Fruit fly (Drosophila melanogaster): Measurements from ENCODE around the gene CG4558.
A peak's percentile ranks its signal among the peaks of the same experiment; 100 is the strongest.

Gene CG4558

DNA sequence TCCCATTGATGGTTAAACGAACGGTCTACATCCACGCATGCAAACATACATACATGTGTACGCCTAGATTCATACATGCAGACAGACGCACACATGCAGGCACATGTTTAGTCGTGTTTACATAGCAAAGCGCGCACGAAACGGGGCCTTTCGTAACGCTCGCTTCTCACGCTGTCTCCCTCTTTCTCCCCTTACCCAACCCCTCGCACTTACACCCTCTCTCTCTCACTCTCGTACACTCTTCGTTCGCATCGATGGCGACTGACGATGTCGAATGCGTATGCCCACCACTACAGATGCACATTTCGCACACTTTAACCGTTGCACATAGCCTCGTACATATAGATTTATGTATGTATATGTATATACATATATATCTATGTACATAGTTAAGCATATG, 16.5 kb downstream of the CG4558 start (continued):
- peak; percentile 9 for TF ChIP-seq dsx (GFP tag; optimal IDR thresholded peaks at IDR 0.05; ENCODE audit: poor library complexity, severe bottlenecking)
- TF ChIP-seq Sox15 (GFP tag; optimal IDR thresholded peaks at IDR 0.05), result no peak
- no peak for TF ChIP-seq CG8632 (GFP tag; optimal IDR thresholded peaks at IDR 0.05)
- no peak for TF ChIP-seq Ets96B (tag; optimal IDR thresholded peaks at IDR 0.05)
- TF ChIP-seq spab (GFP tag; optimal IDR thresholded peaks at IDR 0.05), result no peak
- no peak for TF ChIP-seq CG7368 (GFP tag; optimal IDR thresholded peaks at IDR 0.05)
- no peak for TF ChIP-seq CG11294 (GFP tag; IDR thresholded peaks at IDR 0.05)
- TF ChIP-seq dac (GFP tag; optimal IDR thresholded peaks at IDR 0.05), result no peak
- TF ChIP-seq CG34406 (GFP tag; optimal IDR thresholded peaks at IDR 0.05), result no peak
- TF ChIP-seq Hr39 (GFP tag; optimal IDR thresholded peaks at IDR 0.05), result no peak
- no peak for TF ChIP-seq fd59A (GFP tag; optimal IDR thresholded peaks at IDR 0.05)
- no peak for TF ChIP-seq CG4318 (GFP tag; optimal IDR thresholded peaks at IDR 0.05)
- TF ChIP-seq Eip78C (GFP tag), result peak; percentile 19
- no peak for TF ChIP-seq Hr38 (GFP tag; optimal IDR thresholded peaks at IDR 0.05)
- peak; percentile 65; the same call in 1 of the 3 replicates for TF ChIP-seq CG6163 (GFP tag; IDR thresholded peaks at IDR 0.05)
- no peak for TF ChIP-seq Eip93F (GFP tag; optimal IDR thresholded peaks at IDR 0.05)
- no peak for TF ChIP-seq CG6792 (GFP tag; optimal IDR thresholded peaks at IDR 0.05)
- TF ChIP-seq CG16779 (tag; optimal IDR thresholded peaks at IDR 0.05), result no peak
- TF ChIP-seq ss (GFP tag; optimal IDR thresholded peaks at IDR 0.05), result peak; percentile 62 to 71
- TF ChIP-seq esn (GFP tag; optimal IDR thresholded peaks at IDR 0.05), result no peak
- no peak for TF ChIP-seq net (GFP tag; optimal IDR thresholded peaks at IDR 0.05)
- no peak for TF ChIP-seq Smox (GFP tag; optimal IDR thresholded peaks at IDR 0.05)
- peak; percentile 16 for TF ChIP-seq CG6808 (GFP tag; optimal IDR thresholded peaks at IDR 0.05)
- TF ChIP-seq Hr4 (GFP tag; optimal IDR thresholded peaks at IDR 0.05), result no peak
- no peak for TF ChIP-seq salr (GFP tag; optimal IDR thresholded peaks at IDR 0.05)
- TF ChIP-seq eg (GFP tag; IDR thresholded peaks at IDR 0.05), result peak; percentile 54; the same call in 2 of the 3 replicates
- TF ChIP-seq CG9139 (GFP tag; optimal IDR thresholded peaks at IDR 0.05), result no peak
- TF ChIP-seq pdm3 (GFP tag; optimal IDR thresholded peaks at IDR 0.05), result no peak

DNA sequence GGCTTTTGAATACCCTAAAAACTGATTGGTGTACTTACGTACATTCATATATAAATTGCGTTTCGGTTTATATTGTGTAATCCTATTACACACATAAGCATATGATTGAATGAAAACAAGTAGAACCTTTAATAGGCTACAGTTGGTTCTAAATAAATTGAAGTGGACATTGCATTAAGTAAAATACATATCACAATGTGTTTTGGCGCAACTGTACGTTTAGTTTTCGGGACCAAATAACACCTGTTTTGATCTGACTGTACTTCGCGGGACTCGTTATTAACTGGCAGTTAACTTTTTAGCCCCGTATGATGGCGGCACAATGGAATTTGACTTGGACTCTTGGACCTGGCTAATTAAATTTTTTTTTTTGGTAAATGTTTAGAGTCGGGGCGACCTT, 17.2 kb downstream of the CG4558 start:
- peak; percentile 5 for TF ChIP-seq topi (GFP tag; optimal IDR thresholded peaks at IDR 0.05)
- TF ChIP-seq Sox14 (GFP tag; optimal IDR thresholded peaks at IDR 0.05), result peak; percentile 0
- no peak for TF ChIP-seq Hr4 (GFP tag; optimal IDR thresholded peaks at IDR 0.05)
- no peak for TF ChIP-seq spab (GFP tag; optimal IDR thresholded peaks at IDR 0.05)
- TF ChIP-seq Eip78C (GFP tag), result peak; percentile 72
- peak; percentile 6 for TF ChIP-seq CG32006 (GFP tag; optimal IDR thresholded peaks at IDR 0.05)
- TF ChIP-seq svp (GFP tag), result peak; percentile 40
- TF ChIP-seq CG6276 (GFP tag; optimal IDR thresholded peaks at IDR 0.05), result peak; percentile 2

dm6 chrX:6867175-6868023, 17.8 kb downstream of the CG4558 start, which contains the start of gene CG14434:
TSS of gene CG14434 (minus strand) at chrX:6867194.
- peak; percentile 87 for TF ChIP-seq esn (GFP tag; optimal IDR thresholded peaks at IDR 0.05)
- no peak for TF ChIP-seq CG6854 (GFP tag; optimal IDR thresholded peaks at IDR 0.05)
- peak; percentile 75 for TF ChIP-seq CG3032 (tag; optimal IDR thresholded peaks at IDR 0.05)
- peak; percentile 95 for TF ChIP-seq Eip78C (GFP tag)
- peak; percentile 33 for TF ChIP-seq Gug (GFP tag; IDR thresholded peaks at IDR 0.05)
- peak; percentile 88 for TF ChIP-seq CG6276 (GFP tag; optimal IDR thresholded peaks at IDR 0.05)
- peak; percentile 62 for TF ChIP-seq cyc (GFP tag; optimal IDR thresholded peaks at IDR 0.05)
- TF ChIP-seq CG4318 (GFP tag; optimal IDR thresholded peaks at IDR 0.05), result peak; percentile 90
- peak; percentile 80 for TF ChIP-seq lz (GFP tag; optimal IDR thresholded peaks at IDR 0.05)
- TF ChIP-seq Sox15 (GFP tag; optimal IDR thresholded peaks at IDR 0.05), result peak; percentile 76
- peak; percentile 68 for TF ChIP-seq Ets96B (tag; optimal IDR thresholded peaks at IDR 0.05)
- peak; percentile 59 for TF ChIP-seq Blimp-1 (GFP tag; optimal IDR thresholded peaks at IDR 0.05)
- TF ChIP-seq pdm3 (GFP tag; optimal IDR thresholded peaks at IDR 0.05), result peak; percentile 77
- TF ChIP-seq CG6163 (GFP tag; IDR thresholded peaks at IDR 0.05), result no peak; the same call in 2 of the 3 replicates
- TF ChIP-seq CG11294 (GFP tag; IDR thresholded peaks at IDR 0.05), result peak; percentile 6; the same call in 1 of the 2 replicates
- TF ChIP-seq Hr4 (GFP tag; optimal IDR thresholded peaks at IDR 0.05), result peak; percentile 82
- peak; percentile 11 to 66 for TF ChIP-seq ss (GFP tag; optimal IDR thresholded peaks at IDR 0.05)
- TF ChIP-seq salr (GFP tag; optimal IDR thresholded peaks at IDR 0.05), result peak in 1 of 2 experiments; percentile 93
- TF ChIP-seq Hr38 (GFP tag; optimal IDR thresholded peaks at IDR 0.05), result no peak
- peak; percentile 84 for TF ChIP-seq spab (GFP tag; optimal IDR thresholded peaks at IDR 0.05)
- TF ChIP-seq CG3919 (GFP tag; optimal IDR thresholded peaks at IDR 0.05), result peak; percentile 74
- TF ChIP-seq dac (GFP tag; optimal IDR thresholded peaks at IDR 0.05), result peak; percentile 45
- peak; percentile 83 for TF ChIP-seq Met (GFP tag; optimal IDR thresholded peaks at IDR 0.05)
- TF ChIP-seq acj6 (GFP tag; optimal IDR thresholded peaks at IDR 0.05), result peak; percentile 73
- peak; percentile 78 for TF ChIP-seq Sox102F (GFP tag; optimal IDR thresholded peaks at IDR 0.05)
- peak; percentile 77 for TF ChIP-seq Smox (GFP tag; optimal IDR thresholded peaks at IDR 0.05)
- TF ChIP-seq CG8632 (GFP tag; optimal IDR thresholded peaks at IDR 0.05), result peak; percentile 83
- TF ChIP-seq CG32006 (GFP tag; optimal IDR thresholded peaks at IDR 0.05), result peak; percentile 94

All from whole organism, prepupa.